Worm (Caenorhabditis elegans): ENCODE measurements around the gene C10C5.7.

C10C5.7 gene

DNA sequence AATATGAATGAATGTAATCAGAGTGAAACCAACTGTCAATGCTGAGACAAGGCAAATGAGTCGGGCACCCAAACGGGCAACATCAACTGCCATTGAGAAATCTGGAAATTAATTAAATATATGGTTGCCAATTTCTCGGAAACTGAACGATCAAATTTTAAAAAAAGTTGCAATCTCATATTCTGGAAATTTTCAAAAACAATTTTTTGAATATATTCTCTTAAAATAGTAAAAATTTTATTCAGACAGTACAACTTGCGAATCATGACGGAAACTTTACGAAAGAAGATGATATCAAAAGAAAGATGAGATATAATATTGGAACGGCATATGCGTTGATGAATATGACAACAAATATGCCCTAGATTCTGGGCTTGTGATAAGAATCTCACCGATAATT lies 11.2 kb downstream of the C10C5.7 start, which contains the start of gene col-121:
col-121 (minus strand) TSS at position 101 of the 400 bp plus-strand sequence.
- TF ChIP-seq K11D2.4 (GFP tag; IDR thresholded peaks at IDR 0.05) (no peak), nfya-1 (tag; optimal IDR thresholded peaks at IDR 0.05; ENCODE audit: borderline replicate concordance, insufficient read depth) (no peak), B0035.1 (tag; optimal IDR thresholded peaks at IDR 0.05) (no peak), snpc-4 (GFP tag; optimal IDR thresholded peaks at IDR 0.05) (no peak), snpc-4 (tag; optimal IDR thresholded peaks at IDR 0.05) (no peak), lsy-27 (tag; optimal IDR thresholded peaks at IDR 0.05; ENCODE audit: borderline replicate concordance, insufficient read depth) (no peak), madf-6 (GFP tag; IDR thresholded peaks at IDR 0.05) (no peak), zim-3 (tag; optimal IDR thresholded peaks at IDR 0.05) (no peak), let-607 (tag; optimal IDR thresholded peaks at IDR 0.05) (no peak), somi-1 (GFP tag; optimal IDR thresholded peaks at IDR 0.05) (no peak), nhr-120 (GFP tag; IDR thresholded peaks at IDR 0.05) (no peak), efl-1 (GFP tag; optimal IDR thresholded peaks at IDR 0.05) (no peak), Y79H2A.3 (GFP tag; conservative IDR thresholded peaks at IDR 0.05) (no peak), bed-1 (GFP tag; IDR thresholded peaks at IDR 0.05) (no peak)

DNA sequence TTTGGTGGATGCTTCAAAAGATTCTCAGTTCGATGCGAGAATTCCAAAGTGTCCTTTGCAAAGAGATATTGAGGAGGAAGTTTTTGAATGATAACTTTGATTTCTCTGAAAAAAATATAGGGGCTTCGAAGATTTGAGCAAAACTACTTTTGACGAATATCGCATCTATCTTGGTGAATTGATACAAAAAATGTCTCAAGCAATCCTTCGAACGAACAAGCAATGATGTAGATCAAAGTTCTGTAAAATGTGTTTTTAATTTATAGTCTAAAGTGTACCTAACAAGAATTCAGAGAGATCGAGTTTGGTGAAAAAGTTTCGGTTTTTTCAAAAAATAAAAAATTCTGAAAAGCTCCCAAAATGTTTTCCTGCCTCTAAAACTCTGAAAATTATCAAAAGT lies 12.4 kb downstream of the C10C5.7 start, which contains the start of gene F56D5.3:
F56D5.3 (plus strand) TSS at position 301 of the 400 bp plus-strand sequence.
- TF ChIP-seq snpc-1.3 (tag; optimal IDR thresholded peaks at IDR 0.05; ENCODE audit: insufficient read depth) (no peak), aptf-3 (GFP tag; IDR thresholded peaks at IDR 0.05) (no peak), let-607 (tag; optimal IDR thresholded peaks at IDR 0.05) (no peak), madf-6 (GFP tag; IDR thresholded peaks at IDR 0.05) (no peak), snpc-1.1 (tag; optimal IDR thresholded peaks at IDR 0.05; ENCODE audit: insufficient read depth) (no peak), ccch-3 (GFP tag; optimal IDR thresholded peaks at IDR 0.05) (no peak), ceh-79 (tag; optimal IDR thresholded peaks at IDR 0.05) (no peak), hlh-26 (GFP tag; conservative IDR thresholded peaks at IDR 0.05) (no peak), ceh-27 (GFP tag; optimal IDR thresholded peaks at IDR 0.05) (no peak), B0019.2 (GFP tag; conservative IDR thresholded peaks at IDR 0.05) (no peak), die-1 (tag; optimal IDR thresholded peaks at IDR 0.05) (no peak), dox-1 (GFP tag; IDR thresholded peaks at IDR 0.05) (no peak), lsy-27 (tag; optimal IDR thresholded peaks at IDR 0.05; ENCODE audit: borderline replicate concordance, insufficient read depth) (no peak), K12H6.12 (tag; optimal IDR thresholded peaks at IDR 0.05) (no peak), nhr-90 (tag; optimal IDR thresholded peaks at IDR 0.05) (no peak), K11D2.4 (GFP tag; IDR thresholded peaks at IDR 0.05) (no peak), bed-2 (GFP tag; IDR thresholded peaks at IDR 0.05) (no peak)

DNA sequence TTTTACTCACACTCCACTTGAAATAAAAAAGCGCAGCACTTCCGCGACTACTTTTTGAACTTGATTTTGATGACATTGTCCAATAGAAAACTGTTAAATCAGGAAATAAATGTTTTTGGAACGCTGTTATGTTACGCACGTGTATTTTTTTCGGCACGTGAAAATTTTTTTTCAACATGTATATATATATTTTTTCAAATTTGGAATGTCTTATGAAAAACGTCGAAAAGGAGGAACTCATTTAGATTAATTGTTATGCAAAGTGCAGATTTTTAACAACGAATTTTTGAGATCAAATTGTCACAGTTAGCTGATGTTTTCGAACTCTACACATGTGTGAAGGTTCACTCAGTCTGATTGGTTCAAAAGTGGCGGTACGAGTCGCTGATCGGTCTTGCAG lies 13.6 kb downstream of the C10C5.7 start, which contains the start of gene F56D5.2:
F56D5.2 (minus strand) TSS at position 101 of the 400 bp plus-strand sequence.
- TF ChIP-seq athp-1 (tag; optimal IDR thresholded peaks at IDR 0.05) (no peak), ceh-100 (GFP tag; IDR thresholded peaks at IDR 0.05) (no peak), ceh-58 (GFP tag; IDR thresholded peaks at IDR 0.05) (no peak), B0261.1 (tag; optimal IDR thresholded peaks at IDR 0.05) (no peak), fkh-3 (tag; optimal IDR thresholded peaks at IDR 0.05) (no peak), hlh-12 (tag; optimal IDR thresholded peaks at IDR 0.05) (no peak), chd-7 (tag; optimal IDR thresholded peaks at IDR 0.05) (no peak), lin-40 (tag; optimal IDR thresholded peaks at IDR 0.05) (no peak), rec-8 (tag; optimal IDR thresholded peaks at IDR 0.05) (no peak)
